Worm (Caenorhabditis elegans) whole organism, early embryonic: ENCODE results near the gene wapl-1.

ENCODE experiments used
- B0310.2 ChIP-seq: sonication (generic microtip); optimal IDR thresholded peaks from 2 replicates; lab custom pipeline; 2016; ENCODE audit warnings: mild to moderate bottlenecking, missing genetic modification characterization, missing compliant biosample characterization
- F13C5.2 ChIP-seq: sonication (generic microtip); optimal IDR thresholded peaks from 2 replicates; lab custom pipeline; 2017; ENCODE audit warnings: mild to moderate bottlenecking, missing genetic modification characterization, inconsistent platforms, missing compliant biosample characterization
- aly-1 ChIP-seq: sonication (generic microtip); optimal IDR thresholded peaks from 2 replicates; lab custom pipeline; 2016; ENCODE audit warnings: missing genetic modification characterization, missing compliant biosample characterization
- ama-1 ChIP-seq: fragments of 150-350 bp; optimal IDR thresholded peaks from 2 replicates; lab custom pipeline; 2014
- ceh-13 ChIP-seq: fragments of 200-800 bp; sonication (Bioruptor generic); optimal IDR thresholded peaks from 2 replicates; lab custom pipeline; 2018; ENCODE audit warnings: mild to moderate bottlenecking, missing genetic modification characterization, missing compliant biosample characterization
- ceh-36 ChIP-seq: sonication (generic microtip); optimal IDR thresholded peaks from 2 replicates; lab custom pipeline; 2016; ENCODE audit warnings: missing genetic modification characterization, inconsistent platforms, missing compliant biosample characterization
- ets-7 ChIP-seq: sonication (generic microtip); optimal IDR thresholded peaks from 2 replicates; lab custom pipeline; 2016; ENCODE audit warnings: missing genotype, missing genetic modification characterization, missing compliant biosample characterization
- flt-1 ChIP-seq: fragments of 200-800 bp; sonication (Bioruptor generic); IDR thresholded peaks from 2 replicates; pipeline ENCODE4 v1.3.6; 2022; ENCODE audit warnings: missing genetic modification characterization, missing compliant biosample characterization
- hmbx-1 ChIP-seq: sonication (generic microtip); optimal IDR thresholded peaks from 2 replicates; lab custom pipeline; 2016; ENCODE audit warnings: mild to moderate bottlenecking, missing genetic modification characterization, missing compliant biosample characterization
- hmg-4 ChIP-seq: fragments of 200-800 bp; sonication (Bioruptor generic); optimal IDR thresholded peaks from 2 replicates; lab custom pipeline; 2018; ENCODE audit warnings: mild to moderate bottlenecking, missing genetic modification characterization, missing compliant biosample characterization
- hnd-1 ChIP-seq: sonication (generic microtip); optimal IDR thresholded peaks from 2 replicates; lab custom pipeline; 2016; ENCODE audit warnings: missing genetic modification characterization, missing compliant biosample characterization
- pes-1 ChIP-seq: fragments of 200-800 bp; sonication (Bioruptor generic); IDR thresholded peaks from 2 replicates; pipeline ENCODE4 v1.3.6; 2022; ENCODE audit warnings: missing genetic modification reagents, missing genetic modification characterization, missing compliant biosample characterization
- scrt-1 ChIP-seq: fragments of 200-800 bp; sonication (Bioruptor generic); IDR thresholded peaks from 2 replicates; pipeline ENCODE4 v1.3.6; 2022; ENCODE audit warnings: missing genetic modification characterization, missing compliant biosample characterization
- sea-1 ChIP-seq: fragments of 200-800 bp; sonication (Bioruptor generic); conservative IDR thresholded peaks from 2 replicates; pipeline ENCODE4 v1.3.6; 2022; ENCODE audit warnings: missing genetic modification characterization, missing compliant biosample characterization
- tbx-11 ChIP-seq: fragments of 200-800 bp; sonication (Bioruptor generic); IDR thresholded peaks from 2 replicates; pipeline ENCODE4 v1.3.6; 2022; ENCODE audit warnings: missing genetic modification characterization, missing compliant biosample characterization
- tbx-37 ChIP-seq: fragments of 200-800 bp; sonication (Bioruptor generic); conservative IDR thresholded peaks from 2 replicates; pipeline ENCODE4 v1.3.6; 2022; ENCODE audit warnings: missing genetic modification reagents, missing genetic modification characterization, missing compliant biosample characterization
- tra-4 ChIP-seq: sonication (generic microtip); optimal IDR thresholded peaks from 2 replicates; lab custom pipeline; 2017; ENCODE audit warnings: missing genetic modification characterization, missing compliant biosample characterization

Gene wapl-1

DNA sequence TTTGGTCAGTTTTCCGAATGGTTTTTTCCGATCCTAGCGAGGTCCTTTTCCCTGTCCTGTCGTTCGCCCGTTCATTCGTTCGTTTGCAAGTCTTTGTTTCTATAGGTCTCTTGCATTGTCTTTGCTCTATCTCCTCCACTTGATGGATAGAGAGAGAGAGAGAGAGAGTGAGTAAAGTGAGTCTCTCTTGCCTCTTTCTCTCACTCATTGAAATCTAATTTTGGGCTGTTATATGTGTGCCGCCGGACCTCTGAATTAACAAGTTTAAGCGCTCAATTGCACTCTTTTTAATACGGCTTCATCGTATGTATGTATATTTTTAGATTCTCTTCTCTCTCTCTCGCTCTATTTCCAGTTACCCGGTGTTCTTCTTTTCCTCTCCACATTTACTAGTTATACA is 41.7 kb downstream of the wapl-1 start:
- TF ChIP-seq aly-1 (tag; lab: Kevin White, UChicago), result no peak
- TF ChIP-seq hnd-1, result no peak
- TF ChIP-seq pes-1 (GFP tag; lab: Robert Waterston, UW), result no peak
- peak; percentile 38 for TF ChIP-seq hmg-4 (GFP tag; lab: Kevin White, UChicago)
- no peak for TF ChIP-seq B0310.2 (tag; lab: Kevin White, UChicago)
- no peak for TF ChIP-seq ceh-13 (GFP tag; lab: Kevin White, UChicago)

DNA sequence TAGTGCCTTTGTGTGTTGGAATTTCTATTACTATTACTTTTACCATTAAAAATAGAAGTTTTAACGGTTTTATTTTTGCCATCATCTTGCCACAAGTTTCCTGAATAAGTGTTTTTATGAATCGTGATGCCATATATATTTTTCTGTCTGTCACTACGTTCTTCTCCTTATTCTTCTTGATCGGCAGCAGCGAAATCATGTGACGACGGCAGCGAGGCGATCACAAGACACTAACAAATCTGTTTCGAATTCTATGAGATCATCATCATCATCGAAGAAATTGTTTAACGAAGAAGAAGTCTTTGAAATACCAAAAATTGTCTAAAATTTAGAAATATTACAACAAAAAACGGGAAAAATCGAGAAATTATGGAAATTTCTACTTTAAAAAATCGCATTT is 43.1 kb downstream of the wapl-1 start:
- TF ChIP-seq sea-1 (GFP tag; lab: Robert Waterston, UW) (no peak), scrt-1 (GFP tag; lab: Robert Waterston, UW) (no peak), aly-1 (tag; lab: Kevin White, UChicago) (no peak), B0310.2 (tag; lab: Kevin White, UChicago) (no peak), tbx-11 (no peak), hmg-4 (GFP tag; lab: Kevin White, UChicago) (no peak), tbx-37 (GFP tag; lab: Robert Waterston, UW) (no peak), ama-1 (lab: Kevin White, UChicago) (no peak), ceh-13 (GFP tag; lab: Kevin White, UChicago) (no peak), ets-7 (tag; lab: Kevin White, UChicago) (no peak), ceh-36 (no peak), pes-1 (GFP tag; lab: Robert Waterston, UW) (no peak), hnd-1 (no peak), F13C5.2 (no peak), tra-4 (tag; lab: Kevin White, UChicago) (no peak), hmbx-1 (tag; lab: Kevin White, UChicago) (no peak)

DNA sequence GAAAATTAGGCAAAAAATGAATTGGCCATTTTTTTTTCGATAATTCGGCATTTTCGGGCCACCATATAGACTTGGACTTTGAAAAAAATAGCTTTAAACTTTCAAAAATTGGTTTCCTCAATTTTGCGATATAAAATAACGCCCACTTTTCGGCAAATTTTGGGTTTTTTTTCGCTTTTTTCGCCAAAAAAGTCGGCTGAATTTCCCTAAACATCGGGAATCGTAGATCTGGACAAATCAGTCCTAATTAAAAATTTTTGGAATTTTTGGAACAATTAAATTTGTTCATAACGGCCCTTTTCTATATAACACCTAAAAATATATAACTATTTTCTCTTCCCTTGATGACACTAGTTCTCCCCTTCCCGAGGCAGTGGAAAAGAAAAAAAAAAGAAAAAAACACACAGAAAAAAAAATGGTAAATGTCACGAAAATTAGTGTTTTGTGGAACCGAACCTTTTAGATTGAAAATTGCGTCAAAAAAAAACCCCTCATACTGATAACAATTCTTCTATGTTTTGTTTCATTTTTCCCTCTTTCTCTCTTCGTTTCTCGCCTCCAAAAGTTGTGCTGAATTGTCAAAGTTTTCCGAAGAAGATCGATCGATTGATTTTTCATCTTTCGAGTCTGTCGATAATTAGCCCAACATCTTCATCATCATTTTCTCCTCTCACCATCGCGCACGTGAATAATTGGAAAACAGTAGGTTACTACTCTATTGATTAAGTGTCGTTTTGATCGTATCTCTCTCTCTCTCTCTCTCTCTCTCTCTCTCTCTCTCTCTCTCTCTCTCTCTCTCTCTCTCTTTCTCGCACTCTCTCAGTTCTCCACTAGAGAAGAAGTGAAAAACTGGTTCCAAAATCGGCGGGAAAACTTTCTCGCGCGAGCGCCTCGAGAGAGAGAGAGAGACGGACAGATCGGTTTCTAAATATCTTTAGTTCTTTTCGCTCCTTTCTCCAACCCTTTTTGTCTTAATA is 44.9 kb downstream of the wapl-1 start, which contains the start of gene Y24D9A.6:
TSS of gene Y24D9A.6 (minus strand) at position 51 of the 977 bp plus-strand sequence.
- TF ChIP-seq hmbx-1 (tag; lab: Kevin White, UChicago), result no peak
- no peak for TF ChIP-seq ceh-36
- TF ChIP-seq ets-7 (tag; lab: Kevin White, UChicago), result no peak

DNA sequence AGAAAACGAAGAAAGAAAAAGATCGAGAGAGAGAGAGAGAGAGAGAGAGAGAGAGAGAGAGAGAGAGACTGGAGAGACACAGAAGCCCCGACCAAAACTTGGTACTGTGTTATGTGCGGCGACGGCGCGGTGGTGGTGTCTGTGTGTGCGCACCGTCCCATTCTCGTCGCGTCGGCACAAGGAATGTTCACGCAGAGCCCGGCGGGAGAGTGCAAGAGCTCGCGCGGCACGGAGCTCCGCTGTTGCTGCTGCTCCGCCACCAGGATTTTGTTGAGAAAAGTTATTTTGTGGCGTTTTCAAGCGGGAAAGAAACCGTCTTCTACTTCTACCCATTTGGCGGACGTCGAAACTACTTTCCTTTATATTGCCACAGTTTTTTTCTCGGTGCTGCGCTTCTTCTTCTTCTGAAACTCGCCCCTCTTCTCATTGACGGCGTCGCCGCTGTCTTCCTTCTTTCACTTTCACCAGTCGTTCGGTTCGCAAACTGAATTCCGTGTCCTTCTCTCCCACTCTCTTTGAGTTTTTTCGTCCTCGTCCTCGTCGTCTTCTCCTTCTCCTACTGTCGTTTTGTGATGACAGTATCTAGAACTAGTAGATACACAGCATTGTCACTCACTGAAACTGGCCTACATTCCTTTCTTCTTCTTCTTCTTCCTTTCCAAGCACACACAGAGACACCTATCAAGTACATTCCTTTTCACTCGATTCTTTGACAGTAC is 46.0 kb downstream of the wapl-1 start:
- no peak for TF ChIP-seq tra-4 (tag; lab: Kevin White, UChicago)
- TF ChIP-seq pes-1 (GFP tag; lab: Robert Waterston, UW), result peak; percentile 23; the same call in 1 of the 2 replicates
- TF ChIP-seq hmg-4 (GFP tag; lab: Kevin White, UChicago), result peak; percentile 10

DNA sequence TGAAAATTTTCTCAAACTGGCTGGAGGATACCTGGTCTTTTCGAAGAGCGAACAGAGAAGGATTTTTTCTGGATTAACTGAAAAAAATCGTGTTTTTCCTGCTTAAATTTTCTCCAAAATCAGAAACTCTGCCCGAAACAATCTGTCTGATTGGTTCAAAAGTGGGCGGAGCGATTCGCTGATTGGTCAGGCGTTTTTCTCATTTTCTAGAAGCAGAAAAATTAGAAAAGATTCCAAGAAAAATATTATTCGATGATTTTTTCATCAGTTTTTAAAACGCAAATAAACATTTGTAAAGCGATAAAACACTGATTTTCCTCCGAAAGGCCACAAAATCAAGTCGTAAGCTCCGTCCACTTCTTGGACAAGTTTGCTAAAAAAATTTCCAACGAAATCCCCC is 46.6 kb downstream of the wapl-1 start:
- TF ChIP-seq tbx-37 (GFP tag; lab: Robert Waterston, UW), result no peak
- no peak for TF ChIP-seq ceh-36
- no peak for TF ChIP-seq F13C5.2
- TF ChIP-seq hnd-1, result no peak
- no peak for TF ChIP-seq ceh-13 (GFP tag; lab: Kevin White, UChicago)
- TF ChIP-seq aly-1 (tag; lab: Kevin White, UChicago), result no peak
- no peak for TF ChIP-seq pes-1 (GFP tag; lab: Robert Waterston, UW)
- no peak for TF ChIP-seq B0310.2 (tag; lab: Kevin White, UChicago)
- TF ChIP-seq tbx-11, result no peak
- no peak for TF ChIP-seq tra-4 (tag; lab: Kevin White, UChicago)
- TF ChIP-seq scrt-1 (GFP tag; lab: Robert Waterston, UW), result no peak
- no peak for TF ChIP-seq ets-7 (tag; lab: Kevin White, UChicago)
- TF ChIP-seq hmbx-1 (tag; lab: Kevin White, UChicago), result no peak
- TF ChIP-seq ama-1 (lab: Kevin White, UChicago), result no peak
- TF ChIP-seq hmg-4 (GFP tag; lab: Kevin White, UChicago), result no peak
- TF ChIP-seq flt-1 (GFP tag; lab: Robert Waterston, UW), result no peak
- TF ChIP-seq sea-1 (GFP tag; lab: Robert Waterston, UW), result no peak

DNA sequence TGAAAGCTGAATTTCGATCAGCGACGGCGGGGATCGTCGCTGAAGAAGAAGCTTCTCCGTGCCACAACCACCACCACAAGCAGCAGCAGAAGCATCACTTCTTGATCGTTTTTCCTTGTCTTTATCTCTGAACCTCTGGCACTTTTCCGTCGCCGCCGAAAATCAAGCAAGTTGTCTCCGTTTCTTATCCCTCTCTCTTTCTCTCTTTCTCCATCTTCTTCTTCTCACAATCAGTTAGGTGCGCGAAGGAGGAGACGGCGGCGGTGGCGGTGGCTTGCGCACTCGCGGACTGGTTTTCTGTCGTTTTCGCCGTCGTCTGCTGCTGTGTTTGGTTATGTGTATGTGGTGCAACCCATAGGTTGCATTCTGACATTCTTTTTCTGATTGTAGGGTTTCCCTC is 47.1 kb downstream of the wapl-1 start:
- TF ChIP-seq sea-1 (GFP tag; lab: Robert Waterston, UW) (no peak), B0310.2 (tag; lab: Kevin White, UChicago) (no peak), hmg-4 (GFP tag; lab: Kevin White, UChicago) (peak; percentile 32)

DNA sequence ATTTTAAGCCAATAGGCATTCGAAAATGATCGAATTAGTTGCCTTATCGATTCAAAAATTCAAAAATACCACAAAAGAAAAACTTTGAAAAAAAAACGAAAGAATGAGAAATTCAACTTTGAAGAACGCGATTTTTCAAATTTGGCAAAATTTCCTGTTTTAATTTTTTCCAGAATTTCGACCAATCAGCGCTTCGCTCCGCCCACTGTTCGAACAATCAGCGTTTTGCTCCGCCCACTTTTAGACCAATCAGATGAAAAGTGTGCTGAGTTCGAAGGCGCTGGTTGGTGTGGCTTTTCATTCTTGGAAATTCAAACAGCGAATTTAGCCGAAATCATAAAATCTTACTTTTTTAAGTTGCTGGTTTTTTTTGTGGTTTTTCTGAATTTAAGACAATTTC is 48.0 kb downstream of the wapl-1 start:
- TF ChIP-seq hmbx-1 (tag; lab: Kevin White, UChicago) (no peak), sea-1 (GFP tag; lab: Robert Waterston, UW) (no peak), aly-1 (tag; lab: Kevin White, UChicago) (no peak), B0310.2 (tag; lab: Kevin White, UChicago) (no peak), tbx-11 (no peak), pes-1 (GFP tag; lab: Robert Waterston, UW) (no peak), tbx-37 (GFP tag; lab: Robert Waterston, UW) (no peak), flt-1 (GFP tag; lab: Robert Waterston, UW) (no peak), ets-7 (tag; lab: Kevin White, UChicago) (no peak), ama-1 (lab: Kevin White, UChicago) (no peak), hnd-1 (no peak), ceh-13 (GFP tag; lab: Kevin White, UChicago) (no peak), tra-4 (tag; lab: Kevin White, UChicago) (no peak), F13C5.2 (no peak), scrt-1 (GFP tag; lab: Robert Waterston, UW) (no peak), hmg-4 (GFP tag; lab: Kevin White, UChicago) (no peak), ceh-36 (no peak)
